Fruit fly (Drosophila melanogaster) whole organism, prepupa: ENCODE data around the gene CG34303.

Source experiments
- CG10631 ChIP-seq: fragments of 200-800 bp; sonication (Bioruptor generic); optimal IDR thresholded peaks from 2 replicates; lab custom pipeline; 2016; ENCODE audit warnings: missing biosample characterization, missing genetic modification characterization
- CG34406 ChIP-seq: fragments of 200-800 bp; sonication (Bioruptor generic); optimal IDR thresholded peaks from 3 replicates; lab custom pipeline; 2016; ENCODE audit warnings: missing biosample characterization, missing genetic modification characterization
- CG6854 ChIP-seq: fragments of 200-800 bp; sonication (Bioruptor generic); optimal IDR thresholded peaks from 2 replicates; lab custom pipeline; 2017; ENCODE audit warnings: missing biosample characterization, mild to moderate bottlenecking, missing genetic modification characterization
- CG8119 ChIP-seq: fragments of 200-800 bp; sonication (Bioruptor generic); IDR thresholded peaks from 3 replicates; pipeline ENCODE4 v1.3.6; 2022; ENCODE audit warnings: missing biosample characterization, missing genetic modification characterization
- Eip78C ChIP-seq: fragments of 200-800 bp; sonication (Bioruptor generic); peaks from one replicate; lab custom pipeline; 2016; ENCODE audit warnings: missing biosample characterization, missing genetic modification characterization
- Hr39 ChIP-seq: fragments of 200-800 bp; sonication (Bioruptor generic); optimal IDR thresholded peaks from 2 replicates; lab custom pipeline; 2016; ENCODE audit warnings: missing biosample characterization, missing genetic modification characterization
- Hr4 ChIP-seq: fragments of 200-800 bp; sonication (Bioruptor generic); optimal IDR thresholded peaks from 3 replicates; lab custom pipeline; 2016; ENCODE audit warnings: missing biosample characterization, missing genetic modification characterization
- achi ChIP-seq: fragments of 200-800 bp; sonication (Bioruptor generic); optimal IDR thresholded peaks from 3 replicates; lab custom pipeline; 2016; ENCODE audit warnings: missing biosample characterization, missing genetic modification characterization
- dsx ChIP-seq: fragments of 200-800 bp; optimal IDR thresholded peaks from 3 replicates; lab custom pipeline; 2019; ENCODE audit warnings: missing biosample characterization, mild to moderate bottlenecking, missing genetic modification characterization, moderate library complexity; ENCODE audit not compliant: poor library complexity, severe bottlenecking
- net ChIP-seq: fragments of 200-800 bp; sonication (Bioruptor generic); optimal IDR thresholded peaks from 3 replicates; lab custom pipeline; 2016; ENCODE audit warnings: missing biosample characterization, missing genetic modification characterization
- salr ChIP-seq, 2 experiments: fragments of 200-800 bp; sonication (Bioruptor generic); optimal IDR thresholded peaks; 3 replicates each; lab custom pipeline; 2016 to 2018; ENCODE audit warnings: missing biosample characterization in 2 of 2, missing genetic modification characterization in 2 of 2, mild to moderate bottlenecking in 1 of 2
- spab ChIP-seq: fragments of 200-800 bp; sonication (Bioruptor generic); optimal IDR thresholded peaks from 2 replicates; lab custom pipeline; 2017; ENCODE audit warnings: missing biosample characterization, mild to moderate bottlenecking, missing genetic modification characterization, missing genetic modification reagents
- ss ChIP-seq, 2 experiments: fragments of 200-800 bp; sonication (Bioruptor generic); optimal IDR thresholded peaks; 2 replicates in 1 of 2; 3 replicates in 1 of 2; lab custom pipeline; 2017 to 2018; ENCODE audit warnings: mild to moderate bottlenecking in 2 of 2, missing biosample characterization in 2 of 2, missing genetic modification characterization in 2 of 2, moderate library complexity in 1 of 2
- vri ChIP-seq: fragments of 200-800 bp; sonication (Bioruptor generic); optimal IDR thresholded peaks from 3 replicates; lab custom pipeline; 2016; ENCODE audit warnings: missing biosample characterization, mild to moderate bottlenecking, missing genetic modification characterization

- TF ChIP-seq Eip78C (GFP tag; lab: Kevin White, UChicago) (no peak), CG6854 (GFP tag; lab: Kevin White, UChicago) (no peak), CG34406 (GFP tag; lab: Kevin White, UChicago) (no peak), achi (no peak), spab (no peak), CG10631 (no peak), dsx (GFP tag; lab: Kevin White, UChicago) (no peak), ss (GFP tag; optimal IDR thresholded peaks at IDR 0.05; lab: Kevin White, UChicago) (no peak), net (GFP tag; lab: Kevin White, UChicago) (no peak), Hr39 (no peak), Hr4 (no peak), salr (GFP tag; optimal IDR thresholded peaks at IDR 0.05; lab: Kevin White, UChicago) (no peak), CG8119 (no peak), vri (GFP tag; lab: Kevin White, UChicago) (no peak)
Observed at dm6 chr3R:10106796-10107195, 44.9 kb downstream of the CG34303 start.
